Fruit fly (Drosophila melanogaster) whole organism, wandering third instar larva: Measurements from ENCODE around the gene Psf1.
A peak's percentile ranks its signal among the peaks of the same experiment; 100 is the strongest.

Experiments
- Abd-B ChIP-seq: fragments of >200 bp; optimal IDR thresholded peaks from 2 replicates; lab custom pipeline; 2017; ENCODE audit warnings: missing biosample characterization, missing genetic modification characterization
- CG32264 ChIP-seq: fragments of 200-800 bp; sonication (Bioruptor generic); optimal IDR thresholded peaks from 2 replicates; lab custom pipeline; 2016; ENCODE audit warnings: missing biosample characterization, missing genetic modification characterization
- CG9705 ChIP-seq: fragments of 200-800 bp; sonication (Bioruptor generic); optimal IDR thresholded peaks from 2 replicates; lab custom pipeline; 2018; ENCODE audit warnings: missing biosample characterization, mild to moderate bottlenecking, missing genetic modification characterization
- CrebA ChIP-seq: fragments of 200-800 bp; sonication (Bioruptor generic); optimal IDR thresholded peaks from 2 replicates; lab custom pipeline; 2016; ENCODE audit warnings: missing biosample characterization, mild to moderate bottlenecking, missing genetic modification characterization, borderline replicate concordance
- Dfd ChIP-seq: fragments of >200 bp; optimal IDR thresholded peaks from 2 replicates; lab custom pipeline; 2017; ENCODE audit warnings: missing biosample characterization, missing genetic modification characterization
- Dif ChIP-seq: fragments of 200-275, 200-300 bp; sonication (Bioruptor generic); optimal IDR thresholded peaks from 2 replicates; lab custom pipeline; 2018; ENCODE audit warnings: missing biosample characterization, missing genetic modification characterization; ENCODE audit not compliant: partially characterized antibody
- GATAd ChIP-seq: sonication (Bioruptor generic); optimal IDR thresholded peaks from 2 replicates; lab custom pipeline; 2016; ENCODE audit warnings: missing biosample characterization, missing genetic modification characterization
- HLH106 ChIP-seq: fragments of 200-800 bp; optimal IDR thresholded peaks from 3 replicates; lab custom pipeline; 2019; ENCODE audit warnings: missing biosample characterization, mild to moderate bottlenecking, missing genetic modification characterization, moderate library complexity
- Hnf4 ChIP-seq: fragments of 200-800 bp; sonication (Bioruptor generic); optimal IDR thresholded peaks from 2 replicates; lab custom pipeline; 2016; ENCODE audit warnings: missing biosample characterization, mild to moderate bottlenecking, missing genetic modification characterization
- Hr78 ChIP-seq: fragments of >200 bp; optimal IDR thresholded peaks from 2 replicates; lab custom pipeline; 2017; ENCODE audit warnings: missing biosample characterization, missing genetic modification characterization
- Hr83 ChIP-seq: fragments of 200-300 bp; sonication (Bioruptor generic); optimal IDR thresholded peaks from 2 replicates; lab custom pipeline; 2016; ENCODE audit warnings: missing biosample characterization, mild to moderate bottlenecking, missing genetic modification characterization, moderate library complexity; ENCODE audit not compliant: poor library complexity, severe bottlenecking
- Jra ChIP-seq: sonication (Bioruptor generic); optimal IDR thresholded peaks from 2 replicates; lab custom pipeline; 2016; ENCODE audit warnings: missing biosample characterization, missing genetic modification characterization
- Mio ChIP-seq: sonication (Bioruptor generic); optimal IDR thresholded peaks from 2 replicates; lab custom pipeline; 2016; ENCODE audit warnings: missing biosample characterization, missing genetic modification characterization
- Myc ChIP-seq: fragments of >200 bp; optimal IDR thresholded peaks from 2 replicates; lab custom pipeline; 2017
- N ChIP-seq: fragments of >200 bp; optimal IDR thresholded peaks from 2 replicates; lab custom pipeline; 2018; ENCODE audit warnings: missing biosample characterization, missing external identifiers, missing genetic modification characterization
- OdsH ChIP-seq: fragments of 200-800 bp; sonication (Bioruptor generic); optimal IDR thresholded peaks from 2 replicates; lab custom pipeline; 2016; ENCODE audit warnings: missing biosample characterization, mild to moderate bottlenecking, missing genetic modification characterization
- Rel ChIP-seq, 2 experiments: fragments of 200-800 bp; sonication (Bioruptor generic) in 1 of 2; optimal IDR thresholded peaks; 2 replicates in 1 of 2; 3 replicates in 1 of 2; lab custom pipeline; 2016 to 2019; ENCODE audit warnings: mild to moderate bottlenecking in 2 of 2, missing biosample characterization in 2 of 2, missing genetic modification characterization in 2 of 2, moderate library complexity in 1 of 2
- Sp1 ChIP-seq: fragments of 200-800 bp; sonication (Bioruptor generic); optimal IDR thresholded peaks from 3 replicates; lab custom pipeline; 2019; ENCODE audit warnings: missing biosample characterization, mild to moderate bottlenecking, missing genetic modification characterization, moderate library complexity
- Vsx2 ChIP-seq: fragments of 200-300, 225-300 bp; sonication (Bioruptor generic); optimal IDR thresholded peaks from 2 replicates; lab custom pipeline; 2018; ENCODE audit warnings: missing biosample characterization, missing genetic modification characterization; ENCODE audit not compliant: partially characterized antibody
- br ChIP-seq: fragments of 200-800 bp; sonication (Bioruptor generic); optimal IDR thresholded peaks from 2 replicates; lab custom pipeline; 2016; ENCODE audit warnings: missing biosample characterization, missing genetic modification characterization
- brk ChIP-seq: fragments of 200-800 bp; sonication (Bioruptor generic); optimal IDR thresholded peaks from 2 replicates; lab custom pipeline; 2016; ENCODE audit warnings: missing biosample characterization, mild to moderate bottlenecking, missing genetic modification characterization
- dl ChIP-seq, 2 experiments: fragments of 175-275, 200-275 bp in 1 of 2; fragments of 200-275 bp in 1 of 2; sonication (Bioruptor generic); optimal IDR thresholded peaks; lab custom pipeline; 2018; ENCODE audit warnings: mild to moderate bottlenecking in 2 of 2, missing biosample characterization in 2 of 2, missing genetic modification characterization in 2 of 2, moderate library complexity in 2 of 2; ENCODE audit not compliant: partially characterized antibody in 2 of 2, insufficient read depth in 1 of 2
- dsf ChIP-seq: sonication (Bioruptor generic); optimal IDR thresholded peaks from 2 replicates; lab custom pipeline; 2016; ENCODE audit warnings: missing biosample characterization, missing genetic modification characterization, borderline replicate concordance
- ey ChIP-seq: fragments of 200-800 bp; sonication (Bioruptor generic); optimal IDR thresholded peaks from 2 replicates; lab custom pipeline; 2016; ENCODE audit warnings: missing biosample characterization, missing genetic modification characterization
- foxo ChIP-seq, 2 experiments: fragments of 200-800 bp; sonication (Bioruptor generic); optimal IDR thresholded peaks; 2 replicates in 1 of 2; 3 replicates in 1 of 2; lab custom pipeline; 2016 to 2017; ENCODE audit warnings: missing biosample characterization in 2 of 2, missing genetic modification characterization in 2 of 2
- h ChIP-seq: fragments of 200-800 bp; sonication (Bioruptor generic); optimal IDR thresholded peaks from 3 replicates; lab custom pipeline; 2016; ENCODE audit warnings: missing biosample characterization, mild to moderate bottlenecking, missing genetic modification characterization
- jim ChIP-seq: fragments of 175-275, 200-325 bp; sonication (Bioruptor generic); optimal IDR thresholded peaks from 2 replicates; lab custom pipeline; 2016; ENCODE audit warnings: missing biosample characterization, mild to moderate bottlenecking, missing genetic modification characterization
- pan ChIP-seq: fragments of >200 bp; optimal IDR thresholded peaks from 2 replicates; lab custom pipeline; 2017
- psq ChIP-seq: fragments of 200-800 bp; sonication (Bioruptor generic); optimal IDR thresholded peaks from 3 replicates; lab custom pipeline; 2017; ENCODE audit warnings: missing biosample characterization, mild to moderate bottlenecking, missing genetic modification characterization, moderate library complexity
- rgr ChIP-seq: fragments of 200-800 bp; sonication (Bioruptor generic); optimal IDR thresholded peaks from 3 replicates; lab custom pipeline; 2016; ENCODE audit warnings: missing biosample characterization, mild to moderate bottlenecking, missing genetic modification characterization
- sv ChIP-seq: fragments of 200-800 bp; sonication (Bioruptor generic); optimal IDR thresholded peaks from 3 replicates; lab custom pipeline; 2016; ENCODE audit warnings: missing biosample characterization, missing genetic modification characterization
- tai ChIP-seq: sonication (Bioruptor generic); optimal IDR thresholded peaks from 2 replicates; lab custom pipeline; 2016; ENCODE audit warnings: missing biosample characterization, missing genetic modification characterization

Gene Psf1

DNA sequence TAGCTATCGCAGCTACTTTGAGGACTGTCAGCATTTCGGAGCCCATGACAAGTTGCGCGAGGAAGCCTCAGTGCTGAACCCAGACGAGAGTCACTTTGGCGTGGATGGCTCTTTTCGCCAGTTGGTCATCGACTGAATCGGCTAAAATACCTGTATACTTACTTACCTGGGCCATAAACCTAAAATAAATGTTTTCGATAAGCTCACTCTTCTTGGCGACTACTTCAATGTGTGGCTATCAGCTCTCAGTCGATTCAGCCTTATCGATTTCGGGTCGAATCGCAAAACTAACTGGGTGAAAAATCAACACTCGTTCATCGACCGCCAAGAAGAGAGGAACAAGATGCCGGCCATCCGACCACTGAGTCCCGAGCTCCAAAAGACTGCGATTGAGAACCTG lies 13.6 kb downstream of the Psf1 start, which contains the start of gene CG33966:
CG33966 (plus strand) TSS at position 301 of the 400 bp plus-strand sequence.
- no peak for TF ChIP-seq CrebA (GFP tag; lab: Kevin White, UChicago)

- TF ChIP-seq Hnf4 = no peak
- TF ChIP-seq ey (GFP tag; lab: Kevin White, UChicago) = no peak
- TF ChIP-seq jim (GFP tag; lab: Kevin White, UChicago) = no peak
- TF ChIP-seq CG32264 (GFP tag; lab: Kevin White, UChicago) = no peak
- TF ChIP-seq dsf (GFP tag; lab: Kevin White, UChicago) = no peak
- TF ChIP-seq Vsx2 (GFP tag; lab: Kevin White, UChicago) = no peak
- no peak for TF ChIP-seq Hr78 (GFP tag; lab: Kevin White, UChicago)
- TF ChIP-seq Hr83 = no peak
- no peak for TF ChIP-seq tai (GFP tag; lab: Kevin White, UChicago)
- TF ChIP-seq foxo (GFP tag; optimal IDR thresholded peaks at IDR 0.05; lab: Kevin White, UChicago) = no peak
- TF ChIP-seq N (GFP tag; lab: Kevin White, UChicago) = no peak
- TF ChIP-seq sv (GFP tag; lab: Kevin White, UChicago) = no peak
- TF ChIP-seq br (GFP tag; lab: Kevin White, UChicago) = no peak
- TF ChIP-seq HLH106 (tag; lab: Kevin White, UChicago) = no peak
- no peak for TF ChIP-seq Myc (lab: Kevin White, UChicago)
- TF ChIP-seq h (GFP tag; lab: Kevin White, UChicago) = no peak
Observed at dm6 chr3L:1232582-1232981, 14.9 kb downstream of the Psf1 start, which contains the start of gene CG33965. CG33965 (plus strand) TSS chr3L:1232882.

DNA sequence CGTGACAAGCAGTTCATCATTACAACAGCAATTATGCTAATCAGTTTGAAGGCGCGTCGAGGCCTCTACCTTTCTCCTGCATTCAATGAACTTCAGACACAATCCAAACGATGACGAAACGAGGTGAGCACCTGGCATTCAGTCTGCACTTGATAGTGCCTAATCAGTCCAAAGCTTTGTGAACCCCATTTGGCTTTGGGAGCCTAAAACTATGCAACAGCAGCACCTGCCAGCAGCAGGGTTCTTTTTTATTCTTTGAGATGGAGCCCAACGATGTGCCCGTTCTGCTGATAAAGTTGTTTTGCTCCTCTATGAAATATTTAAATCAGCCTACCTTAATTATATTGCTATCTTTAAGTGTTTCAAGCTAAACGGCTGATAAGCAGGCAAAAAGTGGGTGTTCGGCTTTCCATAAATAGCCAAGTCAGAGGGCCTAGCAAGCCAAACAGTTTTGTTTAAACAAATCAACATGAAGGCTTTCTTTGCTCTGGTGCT lies 20.1 kb downstream of the Psf1 start, which contains the start of gene LysS:
LysS (plus strand) TSS at position 445 of the 495 bp plus-strand sequence.
- TF ChIP-seq pan (lab: Kevin White, UChicago) = no peak
- no peak for TF ChIP-seq Rel (GFP tag; optimal IDR thresholded peaks at IDR 0.05; lab: Kevin White, UChicago)
- peak; percentile 91 for TF ChIP-seq Rel (tag; optimal IDR thresholded peaks at IDR 0.05; lab: Kevin White, UChicago)
- no peak for TF ChIP-seq dsf (GFP tag; lab: Kevin White, UChicago)

DNA sequence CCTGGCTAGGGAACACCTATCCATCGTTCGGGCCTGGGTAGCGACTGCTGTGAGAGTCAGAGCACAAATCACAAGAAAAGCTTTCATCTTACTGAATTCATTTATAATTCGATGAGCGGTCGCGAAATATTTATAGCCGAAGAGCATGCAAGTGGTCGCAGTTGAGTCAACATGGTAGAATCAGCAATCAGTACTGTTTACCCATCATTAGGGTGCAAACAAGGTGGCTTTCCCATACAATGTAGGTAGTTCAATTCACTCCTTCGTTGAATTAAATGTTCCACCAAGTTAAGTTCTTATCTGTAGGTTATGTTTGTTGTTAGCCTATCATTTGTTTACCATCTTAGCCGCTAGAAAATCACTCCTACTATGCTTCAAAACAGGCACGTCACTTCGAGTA lies 28.9 kb downstream of the Psf1 start, which contains the start of gene LysP:
LysP (minus strand) TSS at position 101 of the 400 bp plus-strand sequence.
- no peak for TF ChIP-seq rgr
- no peak for TF ChIP-seq Myc (lab: Kevin White, UChicago)
- TF ChIP-seq h (GFP tag; lab: Kevin White, UChicago) = peak; percentile 4
- no peak for TF ChIP-seq CG9705 (GFP tag; lab: Kevin White, UChicago)
- TF ChIP-seq foxo (GFP tag; optimal IDR thresholded peaks at IDR 0.05; lab: Kevin White, UChicago) = peak in 1 of 2 experiments; percentile 3

- no peak for TF ChIP-seq psq
- no peak for TF ChIP-seq sv (GFP tag; lab: Kevin White, UChicago)
- no peak for TF ChIP-seq Mio (GFP tag; lab: Kevin White, UChicago)
- no peak for TF ChIP-seq Rel (GFP tag; optimal IDR thresholded peaks at IDR 0.05; lab: Kevin White, UChicago)
- no peak for TF ChIP-seq Rel (tag; optimal IDR thresholded peaks at IDR 0.05; lab: Kevin White, UChicago)
- TF ChIP-seq, all 38 proteins: peak for 0
Observed at dm6 chr3L:1216460-1216859, 31.0 kb downstream of the Psf1 start.

- TF ChIP-seq Hr78 (GFP tag; lab: Kevin White, UChicago) (no peak), h (GFP tag; lab: Kevin White, UChicago) (no peak), N (GFP tag; lab: Kevin White, UChicago) (no peak), Mio (GFP tag; lab: Kevin White, UChicago) (no peak), OdsH (no peak), GATAd (GFP tag; lab: Kevin White, UChicago) (no peak), dsf (GFP tag; lab: Kevin White, UChicago) (no peak), Myc (lab: Kevin White, UChicago) (no peak), rgr (no peak), brk (no peak)
- TF ChIP-seq, all 38 proteins: peak for 0
Observed at dm6 chr3L:1212571-1212970, 34.9 kb downstream of the Psf1 start, which contains the start of gene LysE. LysE (plus strand) TSS chr3L:1212827.

DNA sequence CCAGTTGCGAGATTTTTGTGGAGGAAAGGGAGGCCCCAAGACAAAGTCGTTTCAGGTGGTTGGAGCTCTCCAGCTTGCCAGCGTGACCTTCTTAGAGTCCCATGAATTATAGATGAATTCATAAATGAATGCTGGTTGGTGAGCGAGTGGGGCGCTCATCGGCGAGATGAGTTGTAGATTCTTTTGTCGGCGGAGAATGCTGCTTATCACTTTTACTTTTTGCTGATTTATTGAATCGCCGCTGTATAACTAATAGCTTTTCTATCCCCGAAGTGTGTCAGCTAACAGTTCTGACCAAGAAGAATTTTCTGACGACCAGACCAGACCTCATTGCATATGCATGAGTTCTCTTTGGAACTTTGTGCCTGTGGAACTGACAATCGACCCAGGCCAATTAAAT lies 35.4 kb downstream of the Psf1 start:
- no peak for TF ChIP-seq Rel (GFP tag; optimal IDR thresholded peaks at IDR 0.05; lab: Kevin White, UChicago)
- TF ChIP-seq Rel (tag; optimal IDR thresholded peaks at IDR 0.05; lab: Kevin White, UChicago) = no peak
- no peak for TF ChIP-seq HLH106 (tag; lab: Kevin White, UChicago)
- no peak for TF ChIP-seq CrebA (GFP tag; lab: Kevin White, UChicago)
- TF ChIP-seq Jra (GFP tag; lab: Kevin White, UChicago) = no peak
- TF ChIP-seq psq = no peak
- no peak for TF ChIP-seq Dif
- no peak for TF ChIP-seq tai (GFP tag; lab: Kevin White, UChicago)
- no peak for TF ChIP-seq pan (lab: Kevin White, UChicago)
- no peak for TF ChIP-seq Sp1
- TF ChIP-seq Dfd = no peak
- TF ChIP-seq sv (GFP tag; lab: Kevin White, UChicago) = no peak
- TF ChIP-seq dl (GFP tag; optimal IDR thresholded peaks at IDR 0.05; lab: Kevin White, UChicago; ENCODE audit: insufficient read depth in 1 of 2, partially characterized antibody in 2 of 2) = no peak
- no peak for TF ChIP-seq Abd-B
- TF ChIP-seq CG32264 (GFP tag; lab: Kevin White, UChicago) = no peak
- TF ChIP-seq N (GFP tag; lab: Kevin White, UChicago) = no peak
